Fruit fly (Drosophila melanogaster): ENCODE measurements around the gene COX6AL2.

- TF ChIP-seq psq (optimal IDR thresholded peaks at IDR 0.05) (no peak), insv (optimal IDR thresholded peaks at IDR 0.05) (no peak), Myc (optimal IDR thresholded peaks at IDR 0.05) (no peak), ttk (optimal IDR thresholded peaks at IDR 0.05) (no peak), h (optimal IDR thresholded peaks at IDR 0.05) (no peak)
Observed at dm6 chr3L:18917281-18917680, 3.3 kb upstream of the COX6AL2 start, which contains the start of gene CG6839.
